Worm (Caenorhabditis elegans) whole organism, L1 larva: ENCODE data around the gene T11F9.14.

Experiments used
- ceh-63 ChIP-seq: fragments of 200-800 bp; sonication (Bioruptor generic); optimal IDR thresholded peaks from 2 replicates; lab custom pipeline; 2018; ENCODE audit warnings: mild to moderate bottlenecking, missing genetic modification characterization, missing compliant biosample characterization
- ceh-90 ChIP-seq: sonication (generic microtip); optimal IDR thresholded peaks from 2 replicates; lab custom pipeline; 2016; ENCODE audit warnings: missing genetic modification characterization, missing compliant biosample characterization
- dpl-1 ChIP-seq, 3 experiments: fragments of 150-350 bp in 2 of 3; sonication (generic microtip) in 1 of 3; optimal IDR thresholded peaks; 2 replicates each; lab custom pipeline; 2014 to 2017; ENCODE audit warnings: missing biosample characterization in 3 of 3, missing genetic modification characterization in 3 of 3, missing genetic modification reagents in 3 of 3
- egl-27 ChIP-seq, 2 experiments: fragments of 150-350 bp in 1 of 2; sonication (generic microtip); optimal IDR thresholded peaks; 3 replicates each; lab custom pipeline; 2017 to 2018; ENCODE audit warnings: missing biosample characterization in 2 of 2, missing genetic modification characterization in 2 of 2, missing genetic modification reagents in 2 of 2
- elt-2 ChIP-seq: sonication (generic microtip); optimal IDR thresholded peaks from 2 replicates; lab custom pipeline; 2016; ENCODE audit warnings: missing genetic modification characterization, mild to moderate bottlenecking, inconsistent platforms, missing compliant biosample characterization, missing genetic modification reagents
- elt-3 ChIP-seq, 6 experiments: fragments of 150-350 bp in 1 of 6; sonication (generic microtip); optimal IDR thresholded peaks; 2 replicates each; lab custom pipeline; 2017 to 2018; ENCODE audit warnings: missing biosample characterization in 6 of 6, missing genetic modification characterization in 6 of 6, inconsistent platforms in 1 of 6
- fkh-10 ChIP-seq: sonication (generic microtip); optimal IDR thresholded peaks from 2 replicates; lab custom pipeline; 2017; ENCODE audit warnings: missing biosample characterization, missing genetic modification reagents, missing genetic modification characterization
- lin-13 ChIP-seq: fragments of 150-350 bp; optimal IDR thresholded peaks from 2 replicates; lab custom pipeline; 2014; ENCODE audit warnings: missing biosample characterization, missing genetic modification reagents, missing genetic modification characterization
- mdl-1 ChIP-seq, 2 experiments: fragments of 150-350 bp; optimal IDR thresholded peaks; 2 replicates each; lab custom pipeline; 2014 to 2017; ENCODE audit warnings: missing biosample characterization in 2 of 2, missing genetic modification characterization in 2 of 2, inconsistent platforms in 1 of 2
- mep-1 ChIP-seq: fragments of 150-350 bp; optimal IDR thresholded peaks from 2 replicates; lab custom pipeline; 2014; ENCODE audit warnings: missing biosample characterization, missing genetic modification characterization
- nhr-20 ChIP-seq: sonication (generic microtip); optimal IDR thresholded peaks from 2 replicates; lab custom pipeline; 2016; ENCODE audit warnings: mild to moderate bottlenecking, missing genetic modification characterization, missing compliant biosample characterization
- zag-1 ChIP-seq: fragments of 150-350 bp; optimal IDR thresholded peaks from 2 replicates; lab custom pipeline; 2014; ENCODE audit warnings: missing biosample characterization, missing genetic modification characterization
- ztf-4 ChIP-seq: fragments of 150-350 bp; optimal IDR thresholded peaks from 2 replicates; lab custom pipeline; 2014; ENCODE audit warnings: missing biosample characterization, missing genetic modification characterization

- TF ChIP-seq mep-1 (tag; lab: Kevin White, UChicago) = no peak
- no peak for TF ChIP-seq elt-3 (tag; optimal IDR thresholded peaks at IDR 0.05; lab: Kevin White, UChicago)
- no peak for TF ChIP-seq zag-1 (tag; lab: Kevin White, UChicago)
- TF ChIP-seq egl-27 (tag; optimal IDR thresholded peaks at IDR 0.05; lab: Kevin White, UChicago) = no peak
- no peak for TF ChIP-seq lin-13 (GFP tag; lab: Kevin White, UChicago)
- no peak for TF ChIP-seq nhr-20 (tag; lab: Kevin White, UChicago)
- TF ChIP-seq elt-2 (tag; lab: Kevin White, UChicago) = no peak
- no peak for TF ChIP-seq ztf-4 (tag; lab: Kevin White, UChicago)
- no peak for TF ChIP-seq fkh-10
- no peak for TF ChIP-seq dpl-1 (GFP tag; optimal IDR thresholded peaks at IDR 0.05; lab: Kevin White, UChicago)
- TF ChIP-seq ceh-63 (GFP tag; lab: Kevin White, UChicago) = no peak
- TF ChIP-seq ceh-90 = no peak
- TF ChIP-seq mdl-1 (tag; optimal IDR thresholded peaks at IDR 0.05; lab: Kevin White, UChicago) = no peak
Observed at ce11 chrV:11488288-11488687, 7.7 kb upstream of the T11F9.14 start.
